Worm (Caenorhabditis elegans) whole organism, late embryonic: ENCODE measurements around the gene tsfm-1.

Experiments used
- C08G9.2 ChIP-seq: sonication (generic microtip); optimal IDR thresholded peaks from 2 replicates; lab custom pipeline; 2016; ENCODE audit warnings: mild to moderate bottlenecking, missing genetic modification characterization, moderate library complexity, missing compliant biosample characterization
- K02D7.2 ChIP-seq: sonication (generic microtip); optimal IDR thresholded peaks from 2 replicates; lab custom pipeline; 2017; ENCODE audit warnings: mild to moderate bottlenecking, missing genetic modification characterization, missing compliant biosample characterization
- K09A11.1 ChIP-seq: sonication (generic microtip); optimal IDR thresholded peaks from 2 replicates; lab custom pipeline; 2017; ENCODE audit warnings: antibody characterized with exemption, mild to moderate bottlenecking, missing genetic modification characterization, missing compliant biosample characterization; ENCODE audit not compliant: insufficient read depth
- ceh-14 ChIP-seq: sonication (generic microtip); optimal IDR thresholded peaks from 2 replicates; lab custom pipeline; 2016; ENCODE audit warnings: missing genotype, missing genetic modification characterization, missing compliant biosample characterization
- ceh-18 ChIP-seq: sonication (generic microtip); optimal IDR thresholded peaks from 2 replicates; lab custom pipeline; 2016; ENCODE audit warnings: missing genetic modification characterization, missing compliant biosample characterization
- ceh-19 ChIP-seq: fragments of 200-800 bp; sonication (Bioruptor generic); optimal IDR thresholded peaks from 2 replicates; lab custom pipeline; 2018; ENCODE audit warnings: mild to moderate bottlenecking, missing genetic modification characterization, missing compliant biosample characterization
- ceh-24 ChIP-seq: sonication (generic microtip); optimal IDR thresholded peaks from 2 replicates; lab custom pipeline; 2016; ENCODE audit warnings: mild to moderate bottlenecking, missing genetic modification characterization, missing compliant biosample characterization
- ceh-30 ChIP-seq: fragments of 150-350 bp; optimal IDR thresholded peaks from 2 replicates; lab custom pipeline; 2014; ENCODE audit warnings: missing biosample characterization, missing genetic modification characterization
- ceh-34 ChIP-seq: sonication (generic microtip); optimal IDR thresholded peaks from 2 replicates; lab custom pipeline; 2016; ENCODE audit warnings: mild to moderate bottlenecking, missing genetic modification characterization, missing compliant biosample characterization
- ceh-45 ChIP-seq: fragments of 200-800 bp; sonication (Bioruptor generic); IDR thresholded peaks from 2 replicates; pipeline ENCODE4 v1.3.6; 2022; ENCODE audit warnings: missing genetic modification reagents, missing genetic modification characterization, missing compliant biosample characterization
- dve-1 ChIP-seq: sonication (generic microtip); optimal IDR thresholded peaks from 2 replicates; lab custom pipeline; 2017; ENCODE audit warnings: antibody characterized with exemption, mild to moderate bottlenecking, missing genetic modification characterization, missing compliant biosample characterization
- elt-2 ChIP-seq: sonication (generic microtip); optimal IDR thresholded peaks from 2 replicates; lab custom pipeline; 2016; ENCODE audit warnings: missing genetic modification reagents, missing genetic modification characterization, missing compliant biosample characterization
- elt-4 ChIP-seq: sonication (generic microtip); optimal IDR thresholded peaks from 2 replicates; lab custom pipeline; 2016; ENCODE audit warnings: missing genetic modification characterization, missing compliant biosample characterization
- fkh-6 ChIP-seq: sonication (generic microtip); optimal IDR thresholded peaks from 2 replicates; lab custom pipeline; 2016; ENCODE audit warnings: missing genetic modification characterization, missing compliant biosample characterization
- gmeb-2 ChIP-seq: sonication (generic microtip); optimal IDR thresholded peaks from 2 replicates; lab custom pipeline; 2016; ENCODE audit warnings: missing genetic modification characterization, inconsistent platforms, missing compliant biosample characterization
- hlh-15 ChIP-seq: sonication (generic microtip); optimal IDR thresholded peaks from 2 replicates; lab custom pipeline; 2016; ENCODE audit warnings: missing genetic modification characterization, missing compliant biosample characterization
- hlh-30 ChIP-seq: sonication (generic microtip); optimal IDR thresholded peaks from 2 replicates; lab custom pipeline; 2017; ENCODE audit warnings: antibody characterized with exemption, missing genetic modification characterization, missing compliant biosample characterization; ENCODE audit not compliant: insufficient read depth
- hlh-6 ChIP-seq: sonication (generic microtip); optimal IDR thresholded peaks from 2 replicates; lab custom pipeline; 2016; ENCODE audit warnings: missing genotype, missing genetic modification characterization, missing compliant biosample characterization
- hlh-8 ChIP-seq: sonication (generic microtip); optimal IDR thresholded peaks from 2 replicates; lab custom pipeline; 2016; ENCODE audit warnings: missing genotype, missing genetic modification characterization, missing compliant biosample characterization
- lim-6 ChIP-seq: sonication (generic microtip); optimal IDR thresholded peaks from 2 replicates; lab custom pipeline; 2016; ENCODE audit warnings: missing genetic modification characterization, missing compliant biosample characterization
- lin-11 ChIP-seq: fragments of 200-800 bp; sonication (Bioruptor generic); optimal IDR thresholded peaks from 2 replicates; lab custom pipeline; 2018; ENCODE audit warnings: mild to moderate bottlenecking, missing genetic modification characterization, missing compliant biosample characterization
- madf-2 ChIP-seq: sonication (generic microtip); optimal IDR thresholded peaks from 2 replicates; lab custom pipeline; 2017; ENCODE audit warnings: missing genetic modification characterization, missing compliant biosample characterization
- nfya-1 ChIP-seq: sonication (generic microtip); optimal IDR thresholded peaks from 2 replicates; lab custom pipeline; 2017; ENCODE audit warnings: missing genetic modification characterization, mild to moderate bottlenecking, missing compliant biosample characterization, antibody characterized with exemption, moderate library complexity
- nhr-232 ChIP-seq: sonication (generic microtip); optimal IDR thresholded peaks from 2 replicates; lab custom pipeline; 2016; ENCODE audit warnings: missing genetic modification characterization, missing compliant biosample characterization
- pag-3 ChIP-seq: sonication (generic microtip); optimal IDR thresholded peaks from 2 replicates; lab custom pipeline; 2016; ENCODE audit warnings: missing compliant biosample characterization, missing genetic modification characterization, borderline replicate concordance
- pax-1 ChIP-seq: fragments of 150-350 bp; optimal IDR thresholded peaks from 2 replicates; lab custom pipeline; 2014; ENCODE audit warnings: missing biosample characterization, missing genetic modification characterization
- pqm-1 ChIP-seq: sonication (generic microtip); optimal IDR thresholded peaks from 2 replicates; lab custom pipeline; 2016; ENCODE audit warnings: missing genetic modification characterization, missing compliant biosample characterization
- pros-1 ChIP-seq: fragments of 150-350 bp; optimal IDR thresholded peaks from 2 replicates; lab custom pipeline; 2014; ENCODE audit warnings: missing biosample characterization, missing genetic modification reagents, missing genetic modification characterization
- sox-2 ChIP-seq: fragments of 200-800 bp; sonication (Bioruptor generic); IDR thresholded peaks from 2 replicates; pipeline ENCODE4 v1.3.6; 2022; ENCODE audit warnings: missing genetic modification reagents, missing genetic modification characterization, missing compliant biosample characterization
- sox-4 ChIP-seq: sonication (generic microtip); optimal IDR thresholded peaks from 2 replicates; lab custom pipeline; 2017; ENCODE audit warnings: mild to moderate bottlenecking, missing genetic modification characterization, inconsistent platforms, missing compliant biosample characterization
- syd-9 ChIP-seq: sonication (generic microtip); optimal IDR thresholded peaks from 2 replicates; lab custom pipeline; 2016; ENCODE audit warnings: mild to moderate bottlenecking, missing genetic modification characterization, moderate library complexity, missing compliant biosample characterization
- tbx-2 ChIP-seq: sonication (generic microtip); optimal IDR thresholded peaks from 2 replicates; lab custom pipeline; 2016; ENCODE audit warnings: missing genetic modification characterization, missing compliant biosample characterization
- ttx-3 ChIP-seq: sonication (generic microtip); optimal IDR thresholded peaks from 2 replicates; lab custom pipeline; 2016; ENCODE audit warnings: missing genetic modification reagents, missing genetic modification characterization, missing compliant biosample characterization
- unc-3 ChIP-seq, 2 experiments: fragments of 200-800 bp in 1 of 2; sonication (Bioruptor generic) in 1 of 2; sonication (generic microtip) in 1 of 2; conservative IDR thresholded peaks in 1 of 2; optimal IDR thresholded peaks in 1 of 2; 2 replicates each; pipeline versions ENCODE4 v1.3.6 to Lab custom; 2016 to 2022; ENCODE audit warnings: missing compliant biosample characterization in 2 of 2, missing genetic modification characterization in 2 of 2, missing genetic modification reagents in 1 of 2
- unc-42 ChIP-seq: sonication (generic microtip); optimal IDR thresholded peaks from 2 replicates; lab custom pipeline; 2016; ENCODE audit warnings: missing genotype, missing genetic modification characterization, missing compliant biosample characterization
- zip-5 ChIP-seq: sonication (generic microtip); optimal IDR thresholded peaks from 2 replicates; lab custom pipeline; 2016; ENCODE audit warnings: missing genetic modification characterization, missing compliant biosample characterization
- ztf-16 ChIP-seq: sonication (generic microtip); optimal IDR thresholded peaks from 2 replicates; lab custom pipeline; 2017; ENCODE audit warnings: missing genetic modification characterization, missing compliant biosample characterization

The tsfm-1 gene

ce11 chrV:12283187-12283586 lies 11.8 kb upstream of the tsfm-1 start, which contains the start of gene F55C5.10:
F55C5.10 (plus strand) TSS chrV:12283487.
- TF ChIP-seq ceh-30 (tag; lab: Kevin White, UChicago) (no peak), fkh-6 (no peak), madf-2 (no peak), lim-6 (no peak), ceh-14 (no peak), lin-11 (tag; lab: Kevin White, UChicago) (no peak), hlh-6 (tag; lab: Kevin White, UChicago) (no peak)

- TF ChIP-seq K02D7.2 (no peak), fkh-6 (no peak), pag-3 (tag; lab: Kevin White, UChicago) (no peak)
Observed at ce11 chrV:12281508-12281907, 10.2 kb upstream of the tsfm-1 start.

- no peak for TF ChIP-seq elt-2 (tag; lab: Kevin White, UChicago)
- TF ChIP-seq dve-1 (tag; lab: Kevin White, UChicago): no peak
- TF ChIP-seq fkh-6: no peak
Observed at ce11 chrV:12276946-12277345, 5.6 kb upstream of the tsfm-1 start, which contains the start of gene bnc-1. bnc-1 (minus strand) TSS chrV:12277046.

- TF ChIP-seq pros-1 (tag; lab: Kevin White, UChicago): no peak
- TF ChIP-seq nfya-1 (tag; lab: Kevin White, UChicago): no peak
- no peak for TF ChIP-seq pax-1
- no peak for TF ChIP-seq lin-11 (tag; lab: Kevin White, UChicago)
- no peak for TF ChIP-seq hlh-8 (tag; lab: Kevin White, UChicago)
- TF ChIP-seq sox-4 (tag; lab: Kevin White, UChicago): no peak
- no peak for TF ChIP-seq dve-1 (tag; lab: Kevin White, UChicago)
- no peak for TF ChIP-seq ztf-16 (tag; lab: Kevin White, UChicago)
- TF ChIP-seq ceh-45 (GFP tag; lab: Robert Waterston, UW): no peak
- no peak for TF ChIP-seq ceh-34 (tag; lab: Kevin White, UChicago)
- no peak for TF ChIP-seq nhr-232 (tag; lab: Kevin White, UChicago)
- no peak for TF ChIP-seq pqm-1 (tag; lab: Kevin White, UChicago)
- no peak for TF ChIP-seq madf-2
- TF ChIP-seq ttx-3 (tag; lab: Kevin White, UChicago): no peak
- no peak for TF ChIP-seq syd-9 (tag; lab: Kevin White, UChicago)
- no peak for TF ChIP-seq tbx-2 (tag; lab: Kevin White, UChicago)
- TF ChIP-seq hlh-15: no peak
Observed at ce11 chrV:12275714-12276113, 4.4 kb upstream of the tsfm-1 start.

ce11 chrV:12269272-12269767 lies 2.0 kb downstream of the tsfm-1 start, which contains the start of gene twk-24:
twk-24 (minus strand) TSS chrV:12269322.
- TF ChIP-seq ceh-24 (tag; lab: Kevin White, UChicago) (no peak), ceh-19 (GFP tag; lab: Kevin White, UChicago) (no peak), C08G9.2 (no peak), unc-3 (GFP tag; conservative IDR thresholded peaks at IDR 0.05; lab: Robert Waterston, UW) (no peak), unc-3 (tag; optimal IDR thresholded peaks at IDR 0.05; lab: Kevin White, UChicago) (no peak), ceh-18 (tag; lab: Kevin White, UChicago) (peak; percentile 59), zip-5 (tag; lab: Kevin White, UChicago) (no peak), elt-4 (no peak), nfya-1 (tag; lab: Kevin White, UChicago) (no peak), K09A11.1 (tag; lab: Kevin White, UChicago) (no peak), elt-2 (tag; lab: Kevin White, UChicago) (peak; percentile 65), pax-1 (no peak), unc-42 (no peak), hlh-30 (tag; lab: Kevin White, UChicago) (no peak), gmeb-2 (tag; lab: Kevin White, UChicago) (no peak), sox-2 (GFP tag; lab: Robert Waterston, UW) (no peak), dve-1 (tag; lab: Kevin White, UChicago) (no peak), pag-3 (tag; lab: Kevin White, UChicago) (no peak)
